Worm (Caenorhabditis elegans): ENCODE measurements around the gene fbl-1.

- TF ChIP-seq nhr-12 (tag; optimal IDR thresholded peaks at IDR 0.05) (no peak), nhr-76 (tag; optimal IDR thresholded peaks at IDR 0.05) (no peak), pha-4 (tag; optimal IDR thresholded peaks at IDR 0.05) (no peak), nhr-28 (tag; optimal IDR thresholded peaks at IDR 0.05) (no peak), sptf-1 (tag; optimal IDR thresholded peaks at IDR 0.05) (no peak), mab-5 (tag; optimal IDR thresholded peaks at IDR 0.05) (no peak), elt-3 (tag; optimal IDR thresholded peaks at IDR 0.05) (no peak), snpc-4 (tag; optimal IDR thresholded peaks at IDR 0.05) (no peak), drap-1 (GFP tag; optimal IDR thresholded peaks at IDR 0.05) (no peak), mls-2 (tag; optimal IDR thresholded peaks at IDR 0.05) (no peak), flh-1 (GFP tag; optimal IDR thresholded peaks at IDR 0.05) (no peak), cnd-1 (tag; optimal IDR thresholded peaks at IDR 0.05) (no peak)
These were observed 6.3 kb upstream of the fbl-1 start for ce11 chrIV:9534342-9534741.
